Fruit fly (Drosophila melanogaster) whole organism, embryonic: Measurements from ENCODE around the gene aru.

Experiments
- Ada2b ChIP-seq: fragments of 200-800 bp; sonication (Bioruptor generic); IDR thresholded peaks from 2 replicates; pipeline ENCODE4 v1.3.6; 2022; ENCODE audit warnings: missing biosample characterization, missing genetic modification characterization
- Asciz ChIP-seq: fragments of 200-800 bp; sonication (Bioruptor generic); optimal IDR thresholded peaks from 2 replicates; lab custom pipeline; 2017; ENCODE audit warnings: missing biosample characterization, mild to moderate bottlenecking, missing genetic modification characterization, missing genetic modification reagents
- Atf-2 ChIP-seq: fragments of 200-800 bp; sonication (Bioruptor generic); optimal IDR thresholded peaks from 2 replicates; lab custom pipeline; 2016; ENCODE audit warnings: missing biosample characterization, missing genetic modification characterization
- C15 ChIP-seq: fragments of 200-800 bp; sonication (Bioruptor generic); IDR thresholded peaks from 3 replicates; pipeline ENCODE4 v1.3.6; 2022; ENCODE audit warnings: missing biosample characterization, missing genetic modification characterization
- CG11695 ChIP-seq: fragments of 200-800 bp; sonication (Bioruptor generic); IDR thresholded peaks from 3 replicates; pipeline ENCODE4 v1.3.6; 2022; ENCODE audit warnings: missing biosample characterization, missing genetic modification characterization
- CG12236 ChIP-seq: fragments of 200-800 bp; sonication (Bioruptor generic); optimal IDR thresholded peaks from 2 replicates; lab custom pipeline; 2016; ENCODE audit warnings: missing biosample characterization, missing genetic modification characterization
- CG13123 ChIP-seq: fragments of 200-800 bp; sonication (Bioruptor generic); optimal IDR thresholded peaks from 2 replicates; lab custom pipeline; 2016; ENCODE audit warnings: missing biosample characterization, missing genetic modification characterization
- CG13624 ChIP-seq: fragments of 200-800 bp; sonication (Bioruptor generic); optimal IDR thresholded peaks from 2 replicates; lab custom pipeline; 2016; ENCODE audit warnings: missing biosample characterization, missing genetic modification characterization
- CG15601 ChIP-seq: fragments of 200-800 bp; sonication (Bioruptor generic); optimal IDR thresholded peaks from 3 replicates; lab custom pipeline; 2019; ENCODE audit warnings: missing biosample characterization, mild to moderate bottlenecking, missing genetic modification characterization, moderate library complexity
- CG16779 ChIP-seq: fragments of 200-800 bp; sonication (Bioruptor generic); IDR thresholded peaks from 2 replicates; pipeline ENCODE4 v1.3.6; 2022; ENCODE audit warnings: missing biosample characterization, missing genetic modification characterization
- CG1792 ChIP-seq: fragments of 200-800 bp; sonication (Bioruptor generic); optimal IDR thresholded peaks from 2 replicates; lab custom pipeline; 2016; ENCODE audit warnings: missing biosample characterization, missing genetic modification characterization
- CG3995 ChIP-seq: fragments of 200-800 bp; sonication (Bioruptor generic); optimal IDR thresholded peaks from 3 replicates; lab custom pipeline; 2016; ENCODE audit warnings: missing biosample characterization, missing genetic modification characterization
- CG4360 ChIP-seq: fragments of 200-800 bp; sonication (Bioruptor generic); IDR thresholded peaks from 2 replicates; pipeline ENCODE4 v1.3.6; 2022; ENCODE audit warnings: missing biosample characterization, missing genetic modification characterization
- CG4707 ChIP-seq: fragments of 200-800 bp; sonication (Bioruptor generic); optimal IDR thresholded peaks from 2 replicates; lab custom pipeline; 2018; ENCODE audit warnings: missing biosample characterization, mild to moderate bottlenecking, missing genetic modification characterization, moderate library complexity
- CG6654 ChIP-seq: fragments of 200-800 bp; sonication (Bioruptor generic); optimal IDR thresholded peaks from 2 replicates; lab custom pipeline; 2017; ENCODE audit warnings: missing biosample characterization, mild to moderate bottlenecking, missing genetic modification characterization
- CG7786 ChIP-seq: fragments of 200-800 bp; sonication (Bioruptor generic); optimal IDR thresholded peaks from 2 replicates; lab custom pipeline; 2016; ENCODE audit warnings: missing biosample characterization, missing genetic modification characterization
- CG8944 ChIP-seq: fragments of 200-800 bp; sonication (Bioruptor generic); optimal IDR thresholded peaks from 3 replicates; lab custom pipeline; 2016; ENCODE audit warnings: missing biosample characterization, missing genetic modification characterization
- CG9437 ChIP-seq: fragments of 200-800 bp; sonication (Bioruptor generic); optimal IDR thresholded peaks from 2 replicates; lab custom pipeline; 2018; ENCODE audit warnings: missing biosample characterization, mild to moderate bottlenecking, missing genetic modification characterization
- CG9817 ChIP-seq: fragments of 200-800 bp; sonication (Bioruptor generic); optimal IDR thresholded peaks from 2 replicates; lab custom pipeline; 2018; ENCODE audit warnings: missing biosample characterization, mild to moderate bottlenecking, missing genetic modification characterization, moderate library complexity
- CG9932 ChIP-seq: fragments of 200-800 bp; sonication (Bioruptor generic); IDR thresholded peaks from 2 replicates; pipeline ENCODE4 v1.3.6; 2022; ENCODE audit warnings: missing biosample characterization, missing genetic modification characterization
- Dek ChIP-seq: fragments of 200-800 bp; sonication (Bioruptor generic); optimal IDR thresholded peaks from 3 replicates; lab custom pipeline; 2019; ENCODE audit warnings: missing biosample characterization, mild to moderate bottlenecking, missing genetic modification characterization, moderate library complexity
- Dfd ChIP-seq, 2 experiments: fragments of >200 bp; optimal IDR thresholded peaks; 2 replicates each; lab custom pipeline; 2017; ENCODE audit warnings: missing biosample characterization in 2 of 2, missing genetic modification characterization in 2 of 2
- Gug ChIP-seq: fragments of 200-800 bp; sonication (Bioruptor generic); IDR thresholded peaks from 4 replicates; pipeline ENCODE4 v1.3.6; 2022; ENCODE audit warnings: missing biosample characterization, missing genetic modification characterization
- Hmx ChIP-seq: fragments of 200-800 bp; sonication (Bioruptor generic); optimal IDR thresholded peaks from 2 replicates; lab custom pipeline; 2016; ENCODE audit warnings: missing biosample characterization, missing genetic modification characterization
- Lhr ChIP-seq: fragments of 200-800 bp; sonication (Bioruptor generic); optimal IDR thresholded peaks from 3 replicates; lab custom pipeline; 2017; ENCODE audit warnings: mild to moderate bottlenecking, missing biosample characterization, missing genetic modification reagents, missing genetic modification characterization
- Mes4 ChIP-seq: fragments of 200-800 bp; sonication (Bioruptor generic); optimal IDR thresholded peaks from 2 replicates; lab custom pipeline; 2016; ENCODE audit warnings: missing biosample characterization, missing genetic modification characterization
- Neu2 ChIP-seq: fragments of 200-800 bp; sonication (Bioruptor generic); optimal IDR thresholded peaks from 3 replicates; lab custom pipeline; 2016; ENCODE audit warnings: missing biosample characterization, missing genetic modification characterization, borderline replicate concordance
- NfI ChIP-seq: fragments of 200-800 bp; sonication (Bioruptor generic); optimal IDR thresholded peaks from 3 replicates; lab custom pipeline; 2018; ENCODE audit warnings: missing biosample characterization, mild to moderate bottlenecking, missing genetic modification characterization, moderate library complexity
- Six4 ChIP-seq: fragments of 200-800 bp; sonication (Bioruptor generic); optimal IDR thresholded peaks from 2 replicates; lab custom pipeline; 2016; ENCODE audit warnings: missing biosample characterization, missing genetic modification characterization
- Ssrp ChIP-seq: fragments of 200-800 bp; sonication (Bioruptor generic); optimal IDR thresholded peaks from 2 replicates; lab custom pipeline; 2018; ENCODE audit warnings: missing biosample characterization, mild to moderate bottlenecking, missing genetic modification characterization, moderate library complexity
- Tbp ChIP-seq: fragments of >200 bp; optimal IDR thresholded peaks from 2 replicates; lab custom pipeline; 2018; ENCODE audit warnings: missing biosample characterization, missing genetic modification characterization
- bbx ChIP-seq: fragments of 200-800 bp; sonication (Bioruptor generic); IDR thresholded peaks from 2 replicates; pipeline ENCODE4 v1.3.6; 2022; ENCODE audit warnings: missing biosample characterization, missing genetic modification characterization; ENCODE audit not compliant: partially characterized antibody
- chinmo ChIP-seq: fragments of 200-800 bp; sonication (Bioruptor generic); IDR thresholded peaks from 4 replicates; pipeline ENCODE4 v1.3.6; 2022; ENCODE audit warnings: missing biosample characterization, missing genetic modification characterization; ENCODE audit not compliant: partially characterized antibody
- chn ChIP-seq: fragments of 200-800 bp; sonication (Bioruptor generic); optimal IDR thresholded peaks from 2 replicates; lab custom pipeline; 2016; ENCODE audit warnings: missing biosample characterization, missing genetic modification characterization
- corto ChIP-seq: fragments of 200-800 bp; sonication (Bioruptor generic); optimal IDR thresholded peaks from 2 replicates; lab custom pipeline; 2016; ENCODE audit warnings: missing biosample characterization, mild to moderate bottlenecking, missing genetic modification characterization, moderate library complexity
- croc ChIP-seq: fragments of 200-800 bp; sonication (Bioruptor generic); conservative IDR thresholded peaks from 3 replicates; pipeline ENCODE4 v1.3.6; 2022; ENCODE audit warnings: missing biosample characterization, missing genetic modification characterization
- dmrt99B ChIP-seq: fragments of 200-800 bp; sonication (Bioruptor generic); optimal IDR thresholded peaks from 2 replicates; lab custom pipeline; 2018; ENCODE audit warnings: missing biosample characterization, mild to moderate bottlenecking, missing genetic modification characterization, moderate library complexity
- fd64A ChIP-seq: fragments of 200-800 bp; sonication (Bioruptor generic); optimal IDR thresholded peaks from 3 replicates; lab custom pipeline; 2018; ENCODE audit warnings: missing biosample characterization, mild to moderate bottlenecking, missing genetic modification characterization
- gem ChIP-seq: fragments of 200-800 bp; sonication (Bioruptor generic); optimal IDR thresholded peaks from 2 replicates; lab custom pipeline; 2019; ENCODE audit warnings: missing biosample characterization, mild to moderate bottlenecking, missing genetic modification characterization, moderate library complexity
- hb ChIP-seq: fragments of 200-800 bp; sonication (Bioruptor generic); IDR thresholded peaks from 3 replicates; pipeline ENCODE4 v1.3.6; 2022; ENCODE audit warnings: missing biosample characterization, missing genetic modification characterization; ENCODE audit not compliant: partially characterized antibody
- mirr ChIP-seq: fragments of 200-800 bp; sonication (Bioruptor generic); optimal IDR thresholded peaks from 3 replicates; lab custom pipeline; 2018; ENCODE audit warnings: missing biosample characterization, mild to moderate bottlenecking, missing genetic modification characterization
- nerfin-2 ChIP-seq: fragments of 200-800 bp; sonication (Bioruptor generic); IDR thresholded peaks from 2 replicates; pipeline ENCODE4 v1.3.6; 2022; ENCODE audit warnings: missing biosample characterization, missing genetic modification characterization; ENCODE audit not compliant: partially characterized antibody
- pzg ChIP-seq: fragments of 200-800 bp; sonication (Bioruptor generic); optimal IDR thresholded peaks from 3 replicates; lab custom pipeline; 2018; ENCODE audit warnings: missing biosample characterization, mild to moderate bottlenecking, missing genetic modification characterization, moderate library complexity
- scrt ChIP-seq: fragments of 200-800 bp; sonication (Bioruptor generic); optimal IDR thresholded peaks from 2 replicates; lab custom pipeline; 2018; ENCODE audit warnings: missing biosample characterization, mild to moderate bottlenecking, missing genetic modification characterization, moderate library complexity
- sima ChIP-seq: fragments of 200-800 bp; sonication (Bioruptor generic); optimal IDR thresholded peaks from 2 replicates; lab custom pipeline; 2016; ENCODE audit warnings: missing biosample characterization, missing genetic modification characterization
- slou ChIP-seq: fragments of 200-800 bp; sonication (Bioruptor generic); optimal IDR thresholded peaks from 3 replicates; lab custom pipeline; 2016; ENCODE audit warnings: missing biosample characterization, missing genetic modification characterization
- so ChIP-seq: fragments of 200-800 bp; sonication (Bioruptor generic); IDR thresholded peaks from 3 replicates; pipeline ENCODE4 v1.3.6; 2022; ENCODE audit warnings: missing biosample characterization, missing genetic modification characterization
- tx ChIP-seq: fragments of 200-800 bp; sonication (Bioruptor generic); optimal IDR thresholded peaks from 2 replicates; lab custom pipeline; 2016; ENCODE audit warnings: missing biosample characterization, missing genetic modification characterization
- vnd ChIP-seq: fragments of 200-800 bp; sonication (Bioruptor generic); IDR thresholded peaks from 3 replicates; pipeline ENCODE4 v1.3.6; 2022; ENCODE audit warnings: missing biosample characterization, missing genetic modification characterization; ENCODE audit not compliant: partially characterized antibody

Gene aru

dm6 chr2L:819315-820032 lies 48.7 kb downstream of the aru start, which contains the start of the genes PGAP2 and Clp (continued):
- TF ChIP-seq CG6654 (GFP tag; lab: Kevin White, UChicago), result peak; percentile 8
- peak; percentile 71 for TF ChIP-seq croc (GFP tag; lab: Robert Waterston, UW)
- TF ChIP-seq Hmx, result no peak
- TF ChIP-seq CG9437 (GFP tag; lab: Kevin White, UChicago), result peak; percentile 98
- peak; percentile 20 for TF ChIP-seq CG13624 (GFP tag; lab: Kevin White, UChicago)
- no peak for TF ChIP-seq tx
- peak; percentile 12 for TF ChIP-seq CG8944 (GFP tag; lab: Kevin White, UChicago)
- peak; percentile 48; the same call in 1 of the 3 replicates for TF ChIP-seq vnd
- peak; percentile 61; the same call in 1 of the 2 replicates for TF ChIP-seq Ada2b (GFP tag; lab: Robert Waterston, UW)
- TF ChIP-seq Ssrp (tag; lab: Kevin White, UChicago), result peak; percentile 83
- peak; percentile 77 for TF ChIP-seq Dek (tag; lab: Kevin White, UChicago)
- peak; percentile 71 for TF ChIP-seq CG4360 (GFP tag; lab: Robert Waterston, UW)
- no peak for TF ChIP-seq scrt
- TF ChIP-seq NfI (GFP tag; lab: Kevin White, UChicago), result peak; percentile 61
- peak; percentile 85 for TF ChIP-seq CG9932 (GFP tag; lab: Robert Waterston, UW)
- no peak for TF ChIP-seq Asciz (GFP tag; lab: Kevin White, UChicago)
- TF ChIP-seq hb (GFP tag; lab: Robert Waterston, UW), result 0 out of 3 replicates have a peak, but pooled peaks have one; percentile 68
- TF ChIP-seq CG16779 (GFP tag; lab: Robert Waterston, UW), result no peak
- TF ChIP-seq Mes4 (GFP tag; lab: Kevin White, UChicago), result no peak
- TF ChIP-seq fd64A (GFP tag; lab: Kevin White, UChicago), result no peak
- TF ChIP-seq Gug (GFP tag; lab: Robert Waterston, UW), result peak; percentile 63; the same call in 3 of the 4 replicates
- no peak for TF ChIP-seq dmrt99B (tag; lab: Kevin White, UChicago)
- peak; percentile 22 for TF ChIP-seq mirr (GFP tag; lab: Kevin White, UChicago)
- peak; percentile 43 for TF ChIP-seq Tbp
- TF ChIP-seq gem (tag; lab: Kevin White, UChicago), result peak; percentile 89
- peak; percentile 52 for TF ChIP-seq Lhr (GFP tag; lab: Kevin White, UChicago)
- TF ChIP-seq corto, result no peak
- peak; percentile 38 for TF ChIP-seq CG13123
- peak; percentile 34 for TF ChIP-seq pzg (GFP tag; lab: Kevin White, UChicago)
- TF ChIP-seq CG9817 (tag; lab: Kevin White, UChicago), result peak; percentile 83
- TF ChIP-seq CG15601, result peak; percentile 62
- peak; percentile 58; the same call in 1 of the 3 replicates for TF ChIP-seq so (GFP tag; lab: Robert Waterston, UW)
- TF ChIP-seq sima, result no peak
- TF ChIP-seq CG7786 (GFP tag; lab: Kevin White, UChicago), result peak; percentile 61
- TF ChIP-seq CG1792, result no peak
- no peak for TF ChIP-seq chinmo (GFP tag; lab: Robert Waterston, UW)
- no peak for TF ChIP-seq Dfd (GFP tag; optimal IDR thresholded peaks at IDR 0.05; lab: Kevin White, UChicago)
- TF ChIP-seq bbx (GFP tag; lab: Robert Waterston, UW), result 0 out of 2 replicates have a peak, but pooled peaks have one; percentile 10
- TF ChIP-seq slou (GFP tag; lab: Kevin White, UChicago), result peak; percentile 49
- peak; percentile 33 for TF ChIP-seq Neu2 (GFP tag; lab: Kevin White, UChicago)
- no peak for TF ChIP-seq nerfin-2 (GFP tag; lab: Robert Waterston, UW)
- TF ChIP-seq CG4707, result no peak
- TF ChIP-seq CG12236, result no peak
- peak; percentile 51 for TF ChIP-seq chn
- TF ChIP-seq C15, result peak; percentile 43; the same call in 1 of the 3 replicates
- TF ChIP-seq CG3995, result peak; percentile 9
- peak; percentile 30 for TF ChIP-seq Atf-2
- TF ChIP-seq CG11695 (GFP tag; lab: Robert Waterston, UW), result peak; percentile 52; the same call in 2 of the 3 replicates
- TF ChIP-seq Six4 (GFP tag; lab: Kevin White, UChicago), result peak; percentile 47
